Fruit fly (Drosophila melanogaster): ENCODE data around the gene jvl.
A peak's percentile ranks its signal among the peaks of the same experiment; 100 is the strongest.

Gene jvl

dm6 chr3R:14710673-14711072, 30.7 kb upstream of the jvl start:
- TF ChIP-seq CG34376 (GFP tag; optimal IDR thresholded peaks at IDR 0.05) = no peak
- no peak for TF ChIP-seq lmd (GFP tag; IDR thresholded peaks at IDR 0.05)
- no peak for TF ChIP-seq CG3726 (GFP tag; IDR thresholded peaks at IDR 0.05)
- TF ChIP-seq CG10366 (GFP tag; IDR thresholded peaks at IDR 0.05) = no peak
- no peak for TF ChIP-seq CG9797 (GFP tag; optimal IDR thresholded peaks at IDR 0.05)
- TF ChIP-seq CG2712 (tag; optimal IDR thresholded peaks at IDR 0.05) = no peak
- no peak for TF ChIP-seq chn (GFP tag; optimal IDR thresholded peaks at IDR 0.05)
- TF ChIP-seq Mes4 (GFP tag; optimal IDR thresholded peaks at IDR 0.05) = no peak
- TF ChIP-seq sd (tag; optimal IDR thresholded peaks at IDR 0.05) = peak; percentile 98
- no peak for TF ChIP-seq CG3407 (GFP tag; optimal IDR thresholded peaks at IDR 0.05)
- no peak for TF ChIP-seq tgo (GFP tag; IDR thresholded peaks at IDR 0.05)
- TF ChIP-seq tna (GFP tag; IDR thresholded peaks at IDR 0.05; ENCODE audit: partially characterized antibody) = no peak
- TF ChIP-seq CG14710 (tag; optimal IDR thresholded peaks at IDR 0.05) = no peak
- no peak for TF ChIP-seq Lhr (GFP tag; optimal IDR thresholded peaks at IDR 0.05)
- TF ChIP-seq CG14860 (GFP tag; IDR thresholded peaks at IDR 0.05; ENCODE audit: partially characterized antibody) = no peak
- no peak for TF ChIP-seq CG4328 (GFP tag; optimal IDR thresholded peaks at IDR 0.05)
- peak; percentile 45 for TF ChIP-seq Med (GFP tag)
- TF ChIP-seq onecut (GFP tag; IDR thresholded peaks at IDR 0.05) = no peak
- no peak for TF ChIP-seq CoRest (tag; optimal IDR thresholded peaks at IDR 0.05)
- no peak for TF ChIP-seq CG15011 (GFP tag; optimal IDR thresholded peaks at IDR 0.05)
- no peak for TF ChIP-seq CG3847 (GFP tag; IDR thresholded peaks at IDR 0.05)
- TF ChIP-seq Dp (GFP tag; optimal IDR thresholded peaks at IDR 0.05) = no peak
- TF ChIP-seq CG18262 (tag; optimal IDR thresholded peaks at IDR 0.05) = no peak
- no peak for TF ChIP-seq CG15514 (GFP tag; optimal IDR thresholded peaks at IDR 0.05)
- no peak for TF ChIP-seq CG10959 (GFP tag; IDR thresholded peaks at IDR 0.05)
- no peak for TF ChIP-seq tll (GFP tag; optimal IDR thresholded peaks at IDR 0.05)
- no peak for TF ChIP-seq lbe (GFP tag; optimal IDR thresholded peaks at IDR 0.05)
- TF ChIP-seq Doc2 (GFP tag; IDR thresholded peaks at IDR 0.05) = no peak
- TF ChIP-seq ham (GFP tag; IDR thresholded peaks at IDR 0.05) = no peak
- peak in 1 of 2 experiments; percentile 28 for TF ChIP-seq eve (GFP tag; optimal IDR thresholded peaks at IDR 0.05)
- TF ChIP-seq CG13287 (GFP tag; IDR thresholded peaks at IDR 0.05; ENCODE audit: partially characterized antibody) = no peak
- TF ChIP-seq CG2202 (tag; optimal IDR thresholded peaks at IDR 0.05) = no peak
- TF ChIP-seq phol (tag; optimal IDR thresholded peaks at IDR 0.05) = no peak
- no peak for TF ChIP-seq CG11398 (GFP tag; optimal IDR thresholded peaks at IDR 0.05)
- no peak for TF ChIP-seq CG6689 (GFP tag; IDR thresholded peaks at IDR 0.05)
- TF ChIP-seq jumu (GFP tag; optimal IDR thresholded peaks at IDR 0.05) = no peak
- TF ChIP-seq CG18599 (GFP tag; optimal IDR thresholded peaks at IDR 0.05) = no peak
- TF ChIP-seq Stat92E (GFP tag; optimal IDR thresholded peaks at IDR 0.05) = peak in 1 of 3 experiments; percentile 13
- no peak for TF ChIP-seq maf-S (GFP tag; optimal IDR thresholded peaks at IDR 0.05)
- peak; percentile 69; the same call in 1 of the 3 replicates for TF ChIP-seq sr (GFP tag; IDR thresholded peaks at IDR 0.05)
- no peak for TF ChIP-seq CG31388 (GFP tag; optimal IDR thresholded peaks at IDR 0.05)
- TF ChIP-seq Nf-YA (GFP tag; IDR thresholded peaks at IDR 0.05) = no peak
- TF ChIP-seq HLH4C (GFP tag; IDR thresholded peaks at IDR 0.05; ENCODE audit: partially characterized antibody) = no peak
- no peak for TF ChIP-seq CG8359 (GFP tag; optimal IDR thresholded peaks at IDR 0.05; ENCODE audit: borderline replicate concordance)
- no peak for TF ChIP-seq rib (GFP tag; IDR thresholded peaks at IDR 0.05)
- TF ChIP-seq CG42726 (GFP tag; IDR thresholded peaks at IDR 0.05; ENCODE audit: partially characterized antibody) = no peak
- no peak for TF ChIP-seq Sin3A (optimal IDR thresholded peaks at IDR 0.05)
- peak; percentile 47 for TF ChIP-seq sens (GFP tag)
- no peak for TF ChIP-seq CG18619 (GFP tag; optimal IDR thresholded peaks at IDR 0.05)
- no peak for TF ChIP-seq MBD-R2 (GFP tag; IDR thresholded peaks at IDR 0.05)
- TF ChIP-seq CG30020 (tag; optimal IDR thresholded peaks at IDR 0.05) = no peak

Data from whole organism, embryonic.